Fruit fly (Drosophila melanogaster) whole organism, wandering third instar larva: ENCODE results near the gene GAA1.

Experiments used
- Abd-B ChIP-seq: fragments of >200 bp; optimal IDR thresholded peaks from 2 replicates; lab custom pipeline; 2017; ENCODE audit warnings: missing biosample characterization, missing genetic modification characterization
- CG32264 ChIP-seq: fragments of 200-800 bp; sonication (Bioruptor generic); optimal IDR thresholded peaks from 2 replicates; lab custom pipeline; 2016; ENCODE audit warnings: missing biosample characterization, missing genetic modification characterization
- CG9705 ChIP-seq: fragments of 200-800 bp; sonication (Bioruptor generic); optimal IDR thresholded peaks from 2 replicates; lab custom pipeline; 2018; ENCODE audit warnings: missing biosample characterization, mild to moderate bottlenecking, missing genetic modification characterization
- Dfd ChIP-seq: fragments of >200 bp; optimal IDR thresholded peaks from 2 replicates; lab custom pipeline; 2017; ENCODE audit warnings: missing biosample characterization, missing genetic modification characterization
- Dif ChIP-seq: fragments of 200-275, 200-300 bp; sonication (Bioruptor generic); optimal IDR thresholded peaks from 2 replicates; lab custom pipeline; 2018; ENCODE audit warnings: missing biosample characterization, missing genetic modification characterization; ENCODE audit not compliant: partially characterized antibody
- GATAd ChIP-seq: sonication (Bioruptor generic); optimal IDR thresholded peaks from 2 replicates; lab custom pipeline; 2016; ENCODE audit warnings: missing biosample characterization, missing genetic modification characterization
- HLH106 ChIP-seq: fragments of 200-800 bp; optimal IDR thresholded peaks from 3 replicates; lab custom pipeline; 2019; ENCODE audit warnings: missing biosample characterization, mild to moderate bottlenecking, missing genetic modification characterization, moderate library complexity
- Hnf4 ChIP-seq: fragments of 200-800 bp; sonication (Bioruptor generic); optimal IDR thresholded peaks from 2 replicates; lab custom pipeline; 2016; ENCODE audit warnings: missing biosample characterization, mild to moderate bottlenecking, missing genetic modification characterization
- Hr83 ChIP-seq: fragments of 200-300 bp; sonication (Bioruptor generic); optimal IDR thresholded peaks from 2 replicates; lab custom pipeline; 2016; ENCODE audit warnings: missing biosample characterization, mild to moderate bottlenecking, missing genetic modification characterization, moderate library complexity; ENCODE audit not compliant: poor library complexity, severe bottlenecking
- Jra ChIP-seq: sonication (Bioruptor generic); optimal IDR thresholded peaks from 2 replicates; lab custom pipeline; 2016; ENCODE audit warnings: missing biosample characterization, missing genetic modification characterization
- Mio ChIP-seq: sonication (Bioruptor generic); optimal IDR thresholded peaks from 2 replicates; lab custom pipeline; 2016; ENCODE audit warnings: missing biosample characterization, missing genetic modification characterization
- Myc ChIP-seq: fragments of >200 bp; optimal IDR thresholded peaks from 2 replicates; lab custom pipeline; 2017
- N ChIP-seq: fragments of >200 bp; optimal IDR thresholded peaks from 2 replicates; lab custom pipeline; 2018; ENCODE audit warnings: missing biosample characterization, missing external identifiers, missing genetic modification characterization
- Rel ChIP-seq, 2 experiments: fragments of 200-800 bp; sonication (Bioruptor generic) in 1 of 2; optimal IDR thresholded peaks; 2 replicates in 1 of 2; 3 replicates in 1 of 2; lab custom pipeline; 2016 to 2019; ENCODE audit warnings: mild to moderate bottlenecking in 2 of 2, missing biosample characterization in 2 of 2, missing genetic modification characterization in 2 of 2, moderate library complexity in 1 of 2
- Sp1 ChIP-seq: fragments of 200-800 bp; sonication (Bioruptor generic); optimal IDR thresholded peaks from 3 replicates; lab custom pipeline; 2019; ENCODE audit warnings: missing biosample characterization, mild to moderate bottlenecking, missing genetic modification characterization, moderate library complexity
- Vsx2 ChIP-seq: fragments of 200-300, 225-300 bp; sonication (Bioruptor generic); optimal IDR thresholded peaks from 2 replicates; lab custom pipeline; 2018; ENCODE audit warnings: missing biosample characterization, missing genetic modification characterization; ENCODE audit not compliant: partially characterized antibody
- br ChIP-seq: fragments of 200-800 bp; sonication (Bioruptor generic); optimal IDR thresholded peaks from 2 replicates; lab custom pipeline; 2016; ENCODE audit warnings: missing biosample characterization, missing genetic modification characterization
- brk ChIP-seq: fragments of 200-800 bp; sonication (Bioruptor generic); optimal IDR thresholded peaks from 2 replicates; lab custom pipeline; 2016; ENCODE audit warnings: missing biosample characterization, mild to moderate bottlenecking, missing genetic modification characterization
- dl ChIP-seq, 2 experiments: fragments of 175-275, 200-275 bp in 1 of 2; fragments of 200-275 bp in 1 of 2; sonication (Bioruptor generic); optimal IDR thresholded peaks; lab custom pipeline; 2018; ENCODE audit warnings: mild to moderate bottlenecking in 2 of 2, missing biosample characterization in 2 of 2, missing genetic modification characterization in 2 of 2, moderate library complexity in 2 of 2; ENCODE audit not compliant: partially characterized antibody in 2 of 2, insufficient read depth in 1 of 2
- dsf ChIP-seq: sonication (Bioruptor generic); optimal IDR thresholded peaks from 2 replicates; lab custom pipeline; 2016; ENCODE audit warnings: missing biosample characterization, missing genetic modification characterization, borderline replicate concordance
- ey ChIP-seq: fragments of 200-800 bp; sonication (Bioruptor generic); optimal IDR thresholded peaks from 2 replicates; lab custom pipeline; 2016; ENCODE audit warnings: missing biosample characterization, missing genetic modification characterization
- foxo ChIP-seq, 2 experiments: fragments of 200-800 bp; sonication (Bioruptor generic); optimal IDR thresholded peaks; 2 replicates in 1 of 2; 3 replicates in 1 of 2; lab custom pipeline; 2016 to 2017; ENCODE audit warnings: missing biosample characterization in 2 of 2, missing genetic modification characterization in 2 of 2
- fru ChIP-seq: fragments of 200-800 bp; sonication (Bioruptor generic); optimal IDR thresholded peaks from 3 replicates; lab custom pipeline; 2016; ENCODE audit warnings: missing biosample characterization, mild to moderate bottlenecking, missing genetic modification characterization
- h ChIP-seq: fragments of 200-800 bp; sonication (Bioruptor generic); optimal IDR thresholded peaks from 3 replicates; lab custom pipeline; 2016; ENCODE audit warnings: missing biosample characterization, mild to moderate bottlenecking, missing genetic modification characterization
- lola ChIP-seq: fragments of >200 bp; optimal IDR thresholded peaks from 2 replicates; lab custom pipeline; 2017; ENCODE audit warnings: missing biosample characterization, missing genetic modification characterization
- pan ChIP-seq: fragments of >200 bp; optimal IDR thresholded peaks from 2 replicates; lab custom pipeline; 2017
- rgr ChIP-seq: fragments of 200-800 bp; sonication (Bioruptor generic); optimal IDR thresholded peaks from 3 replicates; lab custom pipeline; 2016; ENCODE audit warnings: missing biosample characterization, mild to moderate bottlenecking, missing genetic modification characterization
- sage ChIP-seq: fragments of 200-800 bp; sonication (Bioruptor generic); optimal IDR thresholded peaks from 2 replicates; lab custom pipeline; 2016; ENCODE audit warnings: missing biosample characterization, mild to moderate bottlenecking, missing genetic modification characterization
- tai ChIP-seq: sonication (Bioruptor generic); optimal IDR thresholded peaks from 2 replicates; lab custom pipeline; 2016; ENCODE audit warnings: missing biosample characterization, missing genetic modification characterization
- usp ChIP-seq: fragments of >200 bp; optimal IDR thresholded peaks from 2 replicates; lab custom pipeline; 2017; ENCODE audit warnings: missing biosample characterization, missing genetic modification characterization
- woc ChIP-seq: sonication (Bioruptor generic); optimal IDR thresholded peaks from 2 replicates; lab custom pipeline; 2016; ENCODE audit warnings: missing biosample characterization, mild to moderate bottlenecking, missing genetic modification characterization

GAA1 gene

dm6 chrX:5876584-5876983, 3.4 kb upstream of the GAA1 start, which contains the start of gene mof:
TSS of gene mof (minus strand) at chrX:5876853.
- no peak for TF ChIP-seq GATAd (GFP tag; lab: Kevin White, UChicago)
- no peak for TF ChIP-seq HLH106 (tag; lab: Kevin White, UChicago)
- TF ChIP-seq dl (GFP tag; optimal IDR thresholded peaks at IDR 0.05; lab: Kevin White, UChicago; ENCODE audit: insufficient read depth in 1 of 2, partially characterized antibody in 2 of 2) = no peak
- no peak for TF ChIP-seq Sp1 (GFP tag; lab: Kevin White, UChicago)
- TF ChIP-seq Rel (GFP tag; optimal IDR thresholded peaks at IDR 0.05; lab: Kevin White, UChicago) = no peak
- TF ChIP-seq Rel (tag; optimal IDR thresholded peaks at IDR 0.05; lab: Kevin White, UChicago) = no peak
- no peak for TF ChIP-seq Dfd
- no peak for TF ChIP-seq CG9705 (GFP tag; lab: Kevin White, UChicago)
- no peak for TF ChIP-seq woc (GFP tag; lab: Kevin White, UChicago)
- no peak for TF ChIP-seq Hr83 (GFP tag; lab: Kevin White, UChicago)
- TF ChIP-seq lola = no peak
- no peak for TF ChIP-seq Abd-B
- TF ChIP-seq CG32264 = no peak
- no peak for TF ChIP-seq sage
- TF ChIP-seq h (GFP tag; lab: Kevin White, UChicago) = no peak
- TF ChIP-seq foxo (GFP tag; optimal IDR thresholded peaks at IDR 0.05; lab: Kevin White, UChicago) = no peak
- no peak for TF ChIP-seq Vsx2 (GFP tag; lab: Kevin White, UChicago)
- TF ChIP-seq rgr (GFP tag; lab: Kevin White, UChicago) = no peak
- no peak for TF ChIP-seq dsf
- TF ChIP-seq pan (lab: Kevin White, UChicago) = no peak

- TF ChIP-seq Vsx2 (GFP tag; lab: Kevin White, UChicago) (no peak), dsf (no peak)
These were observed 4.4 kb downstream of the GAA1 start, which contains the start of gene CG15764 for dm6 chrX:5868795-5869194. TSS of gene CG15764 (plus strand) at chrX:5869095.

- no peak for TF ChIP-seq N (GFP tag; lab: Kevin White, UChicago)
- no peak for TF ChIP-seq foxo (GFP tag; optimal IDR thresholded peaks at IDR 0.05; lab: Kevin White, UChicago)
- TF ChIP-seq pan (lab: Kevin White, UChicago) = no peak
- TF ChIP-seq brk (GFP tag; lab: Kevin White, UChicago) = no peak
- TF ChIP-seq Mio = no peak
These were observed 7.1 kb downstream of the GAA1 start for dm6 chrX:5866095-5866494.

DNA sequence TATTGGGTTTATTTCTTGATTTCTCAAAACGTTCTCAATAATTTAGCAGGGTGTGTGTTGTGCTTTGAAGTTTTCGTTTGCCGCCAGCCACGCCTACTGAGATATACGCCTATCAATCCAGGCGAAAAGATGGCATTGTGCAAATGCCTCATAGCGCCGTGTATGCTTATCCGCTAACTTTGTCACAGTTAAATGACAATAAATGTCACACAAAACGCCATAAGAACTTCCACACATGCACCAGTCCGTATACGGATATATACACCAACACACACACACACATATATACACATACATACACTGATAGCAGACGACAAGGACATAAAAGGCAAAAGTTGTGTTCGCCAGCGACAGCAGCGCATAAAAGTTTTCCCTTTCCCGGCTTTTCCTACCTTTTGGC, 8.1 kb downstream of the GAA1 start, which contains the start of gene CG43137:
TSS of gene CG43137 (minus strand) at position 101 of the 400 bp plus-strand sequence.
- no peak for TF ChIP-seq rgr (GFP tag; lab: Kevin White, UChicago)
- TF ChIP-seq fru (GFP tag; lab: Kevin White, UChicago) = no peak
- TF ChIP-seq dl (GFP tag; optimal IDR thresholded peaks at IDR 0.05; lab: Kevin White, UChicago; ENCODE audit: insufficient read depth in 1 of 2, partially characterized antibody in 2 of 2) = no peak
- no peak for TF ChIP-seq ey (GFP tag; lab: Kevin White, UChicago)
- no peak for TF ChIP-seq Sp1 (GFP tag; lab: Kevin White, UChicago)
- no peak for TF ChIP-seq Mio
- no peak for TF ChIP-seq GATAd (GFP tag; lab: Kevin White, UChicago)
- no peak for TF ChIP-seq CG9705 (GFP tag; lab: Kevin White, UChicago)
- no peak for TF ChIP-seq usp (GFP tag; lab: Kevin White, UChicago)
- TF ChIP-seq tai (GFP tag; lab: Kevin White, UChicago) = no peak
- no peak for TF ChIP-seq brk (GFP tag; lab: Kevin White, UChicago)
- no peak for TF ChIP-seq lola
- no peak for TF ChIP-seq CG32264
- no peak for TF ChIP-seq sage
- TF ChIP-seq Myc (lab: Kevin White, UChicago) = no peak
- TF ChIP-seq Dif (GFP tag; lab: Kevin White, UChicago) = no peak
- no peak for TF ChIP-seq Vsx2 (GFP tag; lab: Kevin White, UChicago)
- TF ChIP-seq dsf = no peak
- TF ChIP-seq Abd-B = no peak
- TF ChIP-seq Hnf4 (GFP tag; lab: Kevin White, UChicago) = no peak
- TF ChIP-seq, all 38 proteins: peak for 0

DNA sequence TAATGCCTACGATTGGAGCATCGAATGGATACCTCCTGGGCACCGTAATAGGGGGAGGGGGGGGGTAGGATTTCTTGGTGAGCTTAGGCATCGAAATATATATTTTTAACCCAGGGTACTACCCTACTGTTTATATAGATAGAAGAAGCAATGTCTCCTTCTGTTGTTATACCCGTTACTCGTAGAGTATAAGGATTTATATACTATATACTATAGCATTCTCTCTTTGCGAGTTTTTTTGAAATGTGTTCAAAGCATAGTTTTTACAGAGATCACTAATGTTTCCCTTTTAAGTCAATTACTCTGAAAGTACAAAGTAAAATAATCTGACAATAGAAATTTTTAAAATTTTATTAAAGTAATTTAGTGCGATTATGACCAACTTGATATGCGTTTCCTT, 19.7 kb downstream of the GAA1 start, which contains the start of gene CG43136:
TSS of gene CG43136 (plus strand) at position 301 of the 400 bp plus-strand sequence.
- TF ChIP-seq usp (GFP tag; lab: Kevin White, UChicago) (no peak), dl (GFP tag; optimal IDR thresholded peaks at IDR 0.05; lab: Kevin White, UChicago; ENCODE audit: insufficient read depth in 1 of 2, partially characterized antibody in 2 of 2) (no peak), Jra (no peak), CG32264 (no peak), br (GFP tag; lab: Kevin White, UChicago) (no peak), foxo (GFP tag; optimal IDR thresholded peaks at IDR 0.05; lab: Kevin White, UChicago) (no peak), Myc (lab: Kevin White, UChicago) (no peak), CG9705 (GFP tag; lab: Kevin White, UChicago) (no peak), ey (GFP tag; lab: Kevin White, UChicago) (no peak), pan (lab: Kevin White, UChicago) (no peak)
